Worm (Caenorhabditis elegans): Measurements from ENCODE around the gene atg-16.2.
A peak's percentile ranks its signal among the peaks of the same experiment; 100 is the strongest.

The atg-16.2 gene

DNA sequence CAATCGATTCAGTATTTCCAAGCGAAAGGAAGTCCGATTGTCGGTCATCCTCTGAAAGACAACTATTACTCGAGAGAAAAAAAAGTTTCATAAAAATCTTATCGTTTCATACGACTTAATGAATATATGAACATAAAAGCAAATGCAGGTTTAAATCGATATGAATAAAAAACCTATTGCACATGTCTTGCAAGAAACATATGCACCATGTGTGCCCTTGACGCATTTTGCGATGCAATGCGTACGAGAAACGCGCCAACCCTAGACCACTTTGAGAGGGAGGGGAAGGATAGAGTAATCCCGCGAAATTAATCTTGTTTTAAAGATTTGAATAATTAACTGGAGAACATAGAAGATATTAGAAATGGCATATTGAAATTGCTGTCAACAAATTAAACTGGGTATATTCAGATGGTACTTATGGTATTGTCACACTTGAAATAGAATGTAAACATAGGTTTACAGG, at the start of gene atg-16.2:
atg-16.2 (minus strand) TSS at position 51 of the 466 bp plus-strand sequence.
- peak; percentile 44 for TF ChIP-seq crh-2 (tag; optimal IDR thresholded peaks at IDR 0.05)
- TF ChIP-seq unc-62 (GFP tag; optimal IDR thresholded peaks at IDR 0.05), result no peak
- TF ChIP-seq dmd-4 (tag; optimal IDR thresholded peaks at IDR 0.05), result no peak
- no peak for TF ChIP-seq skn-1 (tag; optimal IDR thresholded peaks at IDR 0.05)
- TF ChIP-seq sma-9 (GFP tag; optimal IDR thresholded peaks at IDR 0.05), result peak; percentile 33
- no peak for TF ChIP-seq sma-9 (tag; optimal IDR thresholded peaks at IDR 0.05)
- TF ChIP-seq fos-1 (tag; optimal IDR thresholded peaks at IDR 0.05), result peak; percentile 8
- peak in 1 of 2 experiments; percentile 76 for TF ChIP-seq lsy-2 (tag; optimal IDR thresholded peaks at IDR 0.05)
- peak; percentile 14 for TF ChIP-seq snpc-4 (tag; optimal IDR thresholded peaks at IDR 0.05)
- no peak for TF ChIP-seq aly-2 (tag; optimal IDR thresholded peaks at IDR 0.05)
- TF ChIP-seq mab-5 (tag; optimal IDR thresholded peaks at IDR 0.05), result peak; percentile 31
- no peak for TF ChIP-seq ztf-4 (tag; optimal IDR thresholded peaks at IDR 0.05)
- TF ChIP-seq sma-3 (GFP tag; optimal IDR thresholded peaks at IDR 0.05), result no peak
- peak; percentile 55 for TF ChIP-seq lin-13 (GFP tag; optimal IDR thresholded peaks at IDR 0.05)
- no peak for TF ChIP-seq nhr-11 (tag; optimal IDR thresholded peaks at IDR 0.05)
- TF ChIP-seq ZK546.5 (tag; optimal IDR thresholded peaks at IDR 0.05), result no peak
- peak; percentile 78 for TF ChIP-seq C34F6.9 (tag; optimal IDR thresholded peaks at IDR 0.05)
- peak; percentile 74 for TF ChIP-seq unc-55 (GFP tag; optimal IDR thresholded peaks at IDR 0.05)
- TF ChIP-seq mdl-1 (tag; optimal IDR thresholded peaks at IDR 0.05), result no peak
- peak; percentile 9 for TF ChIP-seq lin-11 (tag; optimal IDR thresholded peaks at IDR 0.05)
- TF ChIP-seq elt-1 (tag; optimal IDR thresholded peaks at IDR 0.05), result no peak
- TF ChIP-seq F13H6.1 (tag; optimal IDR thresholded peaks at IDR 0.05), result peak; percentile 30
- TF ChIP-seq alr-1 (tag; optimal IDR thresholded peaks at IDR 0.05), result no peak
- TF ChIP-seq nhr-129 (tag; optimal IDR thresholded peaks at IDR 0.05), result peak; percentile 79
- peak; percentile 2 for TF ChIP-seq nhr-21 (tag; optimal IDR thresholded peaks at IDR 0.05)
- no peak for TF ChIP-seq nhr-12 (tag; optimal IDR thresholded peaks at IDR 0.05)

DNA sequence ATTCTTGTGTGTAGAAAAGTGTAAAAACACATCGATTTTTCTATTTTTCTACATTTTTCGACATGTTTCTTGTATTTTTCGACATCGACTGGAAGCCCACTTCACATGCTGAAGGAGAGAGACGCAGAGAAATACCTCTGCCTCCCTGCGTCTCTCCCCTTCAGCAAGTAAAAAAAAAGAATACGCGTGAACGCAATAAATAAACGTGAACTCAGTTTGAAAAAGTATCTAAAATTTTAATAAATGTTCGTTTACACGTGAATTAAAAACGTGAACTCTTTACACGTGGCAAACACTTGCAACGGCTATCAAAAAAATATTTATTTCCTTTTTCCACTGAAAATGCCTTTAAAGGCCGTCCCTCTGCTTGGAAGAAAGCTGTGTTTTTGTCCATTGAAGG, 49.6 kb upstream of the atg-16.2 start, which contains the start of gene R05G9.1:
R05G9.1 (plus strand) TSS at position 343 of the 400 bp plus-strand sequence.
- TF ChIP-seq C34F6.9 (tag; optimal IDR thresholded peaks at IDR 0.05) (peak; percentile 35), ztf-4 (tag; optimal IDR thresholded peaks at IDR 0.05) (no peak), nhr-11 (tag; optimal IDR thresholded peaks at IDR 0.05) (no peak), nhr-10 (tag; optimal IDR thresholded peaks at IDR 0.05) (no peak), nhr-237 (tag; optimal IDR thresholded peaks at IDR 0.05) (no peak), blmp-1 (tag; optimal IDR thresholded peaks at IDR 0.05; ENCODE audit: insufficient read depth) (no peak), mbf-1 (tag; optimal IDR thresholded peaks at IDR 0.05) (no peak)

DNA sequence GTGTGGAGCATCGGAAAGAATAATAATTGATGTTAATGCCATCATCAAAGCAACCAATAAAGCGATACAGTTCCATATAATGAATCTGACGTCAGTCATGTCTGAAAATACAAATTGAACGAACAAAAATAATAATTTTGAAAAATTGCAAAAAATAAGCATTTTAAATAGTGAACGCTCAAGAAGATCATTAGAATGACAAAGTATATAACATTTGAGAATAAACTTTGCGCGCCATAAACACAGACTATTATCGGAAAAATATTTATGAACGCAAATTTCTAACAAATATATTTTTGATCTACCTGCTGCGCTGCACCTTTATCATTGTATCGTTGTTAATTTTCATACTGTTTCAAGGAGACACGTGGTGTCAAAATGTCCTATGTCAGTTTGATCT, 48.2 kb upstream of the atg-16.2 start, which contains the start of gene R05G9.3:
R05G9.3 (minus strand) TSS at position 101 of the 400 bp plus-strand sequence.
- TF ChIP-seq elt-3 (tag; optimal IDR thresholded peaks at IDR 0.05) (no peak), zag-1 (tag; optimal IDR thresholded peaks at IDR 0.05) (no peak), F13H6.1 (tag; optimal IDR thresholded peaks at IDR 0.05) (no peak), nhr-23 (tag; optimal IDR thresholded peaks at IDR 0.05) (no peak), alr-1 (tag; optimal IDR thresholded peaks at IDR 0.05) (no peak), nhr-129 (tag; optimal IDR thresholded peaks at IDR 0.05) (no peak), Y55F3AM.14 (GFP tag; optimal IDR thresholded peaks at IDR 0.05) (no peak), skn-1 (tag; optimal IDR thresholded peaks at IDR 0.05) (no peak), lin-11 (tag; optimal IDR thresholded peaks at IDR 0.05) (no peak), ztf-1 (GFP tag; conservative IDR thresholded peaks at IDR 0.05) (no peak), sem-4 (tag; optimal IDR thresholded peaks at IDR 0.05) (no peak), mab-5 (tag; optimal IDR thresholded peaks at IDR 0.05) (no peak), ztf-11 (tag; optimal IDR thresholded peaks at IDR 0.05) (no peak), nhr-11 (tag; optimal IDR thresholded peaks at IDR 0.05) (no peak), sma-9 (GFP tag; optimal IDR thresholded peaks at IDR 0.05) (no peak), sma-9 (tag; optimal IDR thresholded peaks at IDR 0.05) (no peak), nhr-10 (tag; optimal IDR thresholded peaks at IDR 0.05) (no peak), ztf-4 (tag; optimal IDR thresholded peaks at IDR 0.05) (no peak)

DNA sequence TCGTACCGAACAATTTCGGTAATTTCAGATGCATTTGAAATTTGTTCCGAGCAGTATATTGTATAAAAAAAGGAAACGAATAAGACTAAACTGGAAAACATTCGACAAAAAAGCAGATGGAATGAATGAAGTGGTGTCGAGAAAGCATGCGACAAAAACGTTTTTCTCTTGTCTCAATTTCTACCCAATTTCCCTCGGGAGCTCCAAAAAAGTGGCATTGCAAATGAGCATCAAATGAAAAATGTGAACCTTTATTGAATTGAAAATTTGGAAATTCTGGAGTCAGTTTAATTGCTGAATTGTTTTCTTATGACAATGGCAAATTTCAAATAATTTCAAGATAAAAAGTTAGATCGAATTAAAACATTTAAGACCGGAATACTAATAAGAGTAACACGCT, 47.0 kb upstream of the atg-16.2 start, which contains the start of gene R05G9.5:
R05G9.5 (minus strand) TSS at position 101 of the 400 bp plus-strand sequence.
- no peak for TF ChIP-seq nhr-6 (tag; optimal IDR thresholded peaks at IDR 0.05)
- TF ChIP-seq lin-13 (GFP tag; optimal IDR thresholded peaks at IDR 0.05), result no peak

Measured in whole organism, L2 larva.